Fruit fly (Drosophila melanogaster) S2 (cell line): Measurements from ENCODE around the gene Muc68Ca.

Experiments used
- CG8478 ChIP-seq: fragments of >200 bp; optimal IDR thresholded peaks from 2 replicates; lab custom pipeline; 2018
- CTCF ChIP-seq, 2 experiments: fragments of >200 bp; optimal IDR thresholded peaks; 2 replicates each; lab custom pipeline; 2018

Muc68Ca gene

DNA sequence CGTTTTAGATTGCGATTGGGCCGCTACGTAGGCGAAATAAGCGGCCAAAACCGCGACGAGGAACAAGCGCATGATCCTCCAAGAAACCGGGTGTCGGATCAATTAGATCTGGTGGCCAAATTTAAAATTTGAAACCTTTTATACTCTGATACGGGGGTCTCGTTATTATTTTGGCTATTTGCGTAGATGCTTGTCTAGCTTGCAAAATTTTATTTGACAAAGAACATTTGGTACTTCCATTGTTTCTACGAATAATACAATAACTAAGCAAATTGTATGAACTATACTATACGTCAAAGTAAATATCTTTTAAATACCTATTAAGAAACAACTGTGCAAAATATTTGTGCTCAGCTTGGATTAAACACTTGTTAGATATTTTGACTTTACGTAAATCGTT is at the start of gene Muc68Ca:
TSS of gene Muc68Ca (minus strand) at position 101 of the 400 bp plus-strand sequence.
- TF ChIP-seq CTCF (optimal IDR thresholded peaks at IDR 0.05; lab: Kevin White, UChicago) (no peak), CG8478 (lab: Kevin White, UChicago) (no peak)

DNA sequence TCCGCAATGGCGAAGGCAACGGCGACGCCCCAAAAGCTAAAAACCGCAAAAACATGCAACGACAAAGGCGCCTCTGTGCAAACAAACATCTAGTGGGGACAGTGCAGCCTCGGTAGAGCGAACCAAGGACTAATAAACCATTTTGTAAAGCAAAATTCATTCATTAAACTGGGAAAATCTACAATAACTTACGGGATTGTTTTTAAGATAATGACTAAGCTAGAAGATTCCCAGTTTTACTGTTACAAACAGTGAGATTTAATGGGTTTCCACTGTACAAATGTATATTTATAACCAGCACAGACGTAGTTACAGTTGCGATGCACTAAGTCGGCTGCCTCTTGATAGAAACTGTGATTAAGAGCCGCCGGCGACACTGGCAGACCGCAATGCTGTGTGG is 36.3 kb upstream of the Muc68Ca start:
- TF ChIP-seq CTCF (optimal IDR thresholded peaks at IDR 0.05; lab: Kevin White, UChicago) (no peak), CG8478 (lab: Kevin White, UChicago) (no peak)

DNA sequence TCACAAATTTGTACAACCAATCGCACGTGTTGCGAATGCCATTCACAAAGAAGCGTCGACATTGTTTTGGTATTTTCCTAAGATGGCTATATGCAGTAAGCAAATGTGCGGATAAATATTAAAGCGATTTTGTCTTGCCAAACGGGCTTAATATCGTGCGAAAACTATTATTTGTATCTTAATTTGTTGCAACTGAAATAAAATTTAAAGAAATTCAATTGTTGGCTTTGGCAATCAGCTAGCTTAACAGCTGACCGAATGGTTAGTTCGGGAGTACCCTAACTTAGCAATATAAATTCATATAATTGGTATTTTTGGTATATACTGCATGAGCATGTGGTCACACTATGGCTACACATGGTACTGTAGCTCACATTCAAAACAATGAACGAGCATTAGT is 28.5 kb upstream of the Muc68Ca start, which contains the start of the genes RIOK1 and Polr3H:
TSS of gene RIOK1 (minus strand) at position 65 of the 400 bp plus-strand sequence.
TSS of gene Polr3H (plus strand) at position 347 of the 400 bp plus-strand sequence.
- no peak for TF ChIP-seq CTCF (optimal IDR thresholded peaks at IDR 0.05; lab: Kevin White, UChicago)
- TF ChIP-seq CG8478 (lab: Kevin White, UChicago), result no peak

DNA sequence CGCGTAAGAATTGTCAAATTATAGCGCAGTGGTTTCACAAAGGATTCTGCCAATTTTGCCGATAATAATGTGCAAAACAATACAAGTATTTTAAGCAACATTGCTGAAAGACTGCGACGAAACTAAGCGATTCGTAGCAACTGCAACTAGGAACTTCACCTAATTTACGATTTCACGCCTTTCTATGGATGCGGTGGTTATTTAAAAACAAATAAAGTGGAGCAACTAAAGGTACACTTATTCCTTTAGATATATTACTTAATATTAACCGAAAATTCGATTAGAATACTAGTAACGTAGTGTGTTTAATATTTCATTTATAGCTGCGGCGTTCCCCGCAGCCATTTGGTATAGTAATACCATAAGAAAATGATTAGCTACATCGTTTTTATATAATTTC is 26.0 kb upstream of the Muc68Ca start, which contains the start of gene CG6071:
TSS of gene CG6071 (minus strand) at position 101 of the 400 bp plus-strand sequence.
- TF ChIP-seq CTCF (optimal IDR thresholded peaks at IDR 0.05; lab: Kevin White, UChicago) (no peak), CG8478 (lab: Kevin White, UChicago) (no peak)

DNA sequence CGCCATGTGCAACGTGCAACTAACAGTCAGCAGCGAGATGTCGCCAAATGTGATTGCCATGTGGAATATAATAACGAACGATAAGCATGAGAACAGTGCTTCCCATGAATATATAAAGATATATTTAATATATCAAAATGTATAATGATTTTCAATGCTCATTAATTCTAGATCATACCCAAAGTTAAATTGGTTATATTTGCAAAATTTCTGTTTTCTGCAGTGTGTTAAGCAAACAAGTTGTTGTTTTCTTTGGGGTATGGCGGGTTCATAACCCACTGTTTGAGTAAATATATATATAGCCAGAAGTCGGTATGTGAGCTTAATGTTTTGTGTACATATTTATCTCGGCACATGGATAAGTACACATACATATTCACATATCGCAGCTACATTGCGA is 16.9 kb upstream of the Muc68Ca start:
- TF ChIP-seq CG8478 (lab: Kevin White, UChicago), result no peak
- no peak for TF ChIP-seq CTCF (optimal IDR thresholded peaks at IDR 0.05; lab: Kevin White, UChicago)

DNA sequence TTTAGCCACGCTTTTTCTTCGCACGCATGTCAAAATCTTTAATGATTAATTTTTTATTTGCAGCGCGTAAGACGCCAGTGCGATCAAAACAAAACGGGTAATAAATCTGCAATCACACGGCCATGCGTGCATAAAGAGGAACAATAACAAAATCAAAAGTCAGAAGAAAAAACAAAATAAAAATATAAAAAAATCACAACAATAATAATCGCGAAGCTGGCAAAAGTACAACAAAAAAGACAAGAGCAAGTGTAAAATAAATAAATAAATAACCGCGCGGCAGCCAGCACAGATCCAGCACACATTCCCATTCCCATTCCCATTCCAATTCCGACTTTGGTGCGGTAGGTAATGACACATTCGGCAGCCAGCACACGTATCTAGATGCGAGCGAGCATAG is 14.7 kb upstream of the Muc68Ca start:
- no peak for TF ChIP-seq CTCF (optimal IDR thresholded peaks at IDR 0.05; lab: Kevin White, UChicago)
- TF ChIP-seq CG8478 (lab: Kevin White, UChicago), result no peak

DNA sequence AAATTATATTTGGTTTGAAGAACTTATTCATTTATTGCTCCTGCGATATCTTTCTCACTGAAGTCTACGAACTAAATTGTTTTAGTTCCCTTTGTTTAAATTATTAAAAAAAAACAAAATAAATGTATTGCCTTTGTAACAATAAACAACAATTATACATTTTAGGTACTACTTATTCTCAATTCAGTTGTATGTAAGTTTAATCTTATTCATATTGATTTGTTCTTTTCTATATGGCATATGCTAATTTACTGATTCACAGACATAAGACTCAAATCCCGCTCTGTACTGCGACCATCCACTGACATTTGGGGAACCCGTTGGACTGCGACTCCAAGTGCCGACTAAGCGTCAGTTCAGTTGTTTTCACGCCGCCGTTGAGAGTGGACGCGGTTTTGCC is 11.2 kb upstream of the Muc68Ca start, which contains the start of gene CG32091:
TSS of gene CG32091 (plus strand) at position 301 of the 400 bp plus-strand sequence.
- TF ChIP-seq CG8478 (lab: Kevin White, UChicago), result no peak
- TF ChIP-seq CTCF (optimal IDR thresholded peaks at IDR 0.05; lab: Kevin White, UChicago), result no peak

DNA sequence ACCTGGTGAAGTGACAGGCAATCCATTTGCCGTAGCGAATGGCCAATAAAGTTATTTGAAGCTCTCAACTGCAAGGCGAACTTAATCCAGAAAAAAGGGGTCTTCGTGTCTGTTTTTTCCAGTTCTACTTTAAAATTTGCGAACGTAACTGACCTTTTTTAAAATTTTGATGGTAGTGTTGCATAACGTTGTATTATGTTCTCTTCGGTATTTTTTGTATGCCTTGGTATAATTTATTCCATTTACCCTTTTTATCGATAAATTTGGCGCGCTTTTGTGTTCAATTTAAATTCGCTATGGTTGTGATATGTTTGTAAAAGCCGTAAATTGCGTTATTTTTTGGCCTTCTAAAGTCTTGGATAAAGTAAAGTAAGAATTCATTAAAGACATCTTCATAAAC is 10.8 kb upstream of the Muc68Ca start:
- TF ChIP-seq CTCF (optimal IDR thresholded peaks at IDR 0.05; lab: Kevin White, UChicago) (no peak), CG8478 (lab: Kevin White, UChicago) (no peak)

DNA sequence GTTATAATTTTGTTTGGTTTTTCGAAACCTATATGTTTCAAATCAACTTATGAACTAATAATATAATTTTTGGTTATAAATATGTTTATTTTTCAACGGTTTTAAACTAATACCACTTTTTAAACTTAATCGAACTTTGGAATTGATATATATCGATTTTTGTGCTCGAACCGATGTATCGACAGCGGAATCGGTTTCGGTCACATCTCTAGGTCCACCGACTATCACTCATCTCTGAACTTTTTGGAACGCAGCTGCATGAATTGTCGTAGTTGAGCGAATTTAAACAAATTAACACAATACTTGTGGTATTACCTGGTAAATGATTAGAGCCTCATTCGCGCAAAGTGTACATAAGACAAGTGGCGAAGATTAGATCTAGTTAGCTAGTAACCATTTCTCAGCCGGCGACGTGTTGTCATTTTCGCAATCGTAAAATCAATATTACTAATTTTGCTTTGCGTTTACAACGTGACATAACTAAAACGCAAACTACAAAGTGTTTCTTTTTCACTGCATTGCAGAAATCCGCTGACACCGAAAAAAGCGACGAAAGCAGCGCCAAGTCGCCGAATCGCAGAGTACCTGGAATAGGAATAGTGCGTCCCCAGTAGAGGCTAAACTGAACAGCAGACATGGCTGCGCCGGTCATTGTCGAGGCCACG is 8.1 kb upstream of the Muc68Ca start, which contains the start of gene Apt1:
TSS of gene Apt1 (plus strand) at position 219 of the 665 bp plus-strand sequence.
- TF ChIP-seq CG8478 (lab: Kevin White, UChicago) (no peak), CTCF (optimal IDR thresholded peaks at IDR 0.05; lab: Kevin White, UChicago) (peak in 1 of 2 experiments; percentile 16)

DNA sequence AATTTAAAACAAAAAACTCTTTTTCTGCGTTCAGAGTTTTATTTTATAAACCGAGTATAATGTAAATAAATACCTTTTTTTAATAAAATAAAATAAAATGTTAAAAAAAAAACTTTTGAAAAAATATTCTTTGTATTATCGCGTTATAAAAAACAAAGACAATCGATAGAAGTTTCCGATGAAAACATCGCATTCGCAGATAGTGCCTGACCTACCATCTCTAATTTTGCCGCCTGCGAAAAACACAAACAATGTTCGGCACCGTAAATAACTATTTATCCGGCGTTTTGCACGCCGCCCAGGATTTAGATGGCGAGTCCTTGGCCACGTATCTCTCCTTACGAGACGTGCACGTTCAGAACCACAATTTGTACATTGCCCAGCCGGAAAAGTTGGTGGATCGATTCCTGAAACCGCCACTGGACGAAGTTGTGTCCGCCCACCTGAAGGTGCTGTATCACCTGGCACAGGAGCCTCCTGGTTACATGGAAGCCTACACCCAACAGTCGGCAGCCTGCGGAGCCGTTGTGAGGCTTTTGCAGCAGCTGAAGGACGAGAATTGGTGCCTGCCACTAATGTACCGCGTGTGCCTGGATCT is 6.4 kb upstream of the Muc68Ca start, which contains the start of gene PCID2:
TSS of gene PCID2 (plus strand) at position 213 of the 598 bp plus-strand sequence.
- no peak for TF ChIP-seq CTCF (optimal IDR thresholded peaks at IDR 0.05; lab: Kevin White, UChicago)
- TF ChIP-seq CG8478 (lab: Kevin White, UChicago), result no peak

DNA sequence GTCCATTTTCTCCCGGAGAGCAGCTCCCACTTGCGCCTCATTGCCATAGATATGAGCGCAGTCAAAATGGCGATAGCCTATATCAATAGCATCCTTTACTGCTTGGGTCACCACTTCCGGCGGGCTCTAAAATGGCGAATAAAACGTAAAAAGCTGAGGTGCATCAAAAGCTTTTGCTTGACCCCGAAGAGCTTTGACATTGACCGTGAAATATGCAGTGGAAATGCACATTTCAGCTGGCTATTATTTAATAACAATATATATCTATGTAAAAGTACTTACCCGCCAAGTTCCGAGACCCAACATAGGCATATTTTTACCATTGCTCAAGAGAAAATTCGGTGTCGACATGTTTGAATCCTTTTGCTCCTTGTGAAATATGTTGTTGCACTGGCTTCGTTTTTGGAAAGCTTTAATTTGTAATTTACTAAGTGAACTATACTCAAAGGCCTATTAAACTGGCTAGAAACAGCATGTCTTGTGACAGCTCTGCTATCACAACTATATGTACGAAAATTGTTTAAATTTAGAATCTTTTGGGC is 5.8 kb upstream of the Muc68Ca start, which contains the start of gene CG6083:
TSS of gene CG6083 (minus strand) at position 492 of the 542 bp plus-strand sequence.
- no peak for TF ChIP-seq CTCF (optimal IDR thresholded peaks at IDR 0.05; lab: Kevin White, UChicago)
- no peak for TF ChIP-seq CG8478 (lab: Kevin White, UChicago)

DNA sequence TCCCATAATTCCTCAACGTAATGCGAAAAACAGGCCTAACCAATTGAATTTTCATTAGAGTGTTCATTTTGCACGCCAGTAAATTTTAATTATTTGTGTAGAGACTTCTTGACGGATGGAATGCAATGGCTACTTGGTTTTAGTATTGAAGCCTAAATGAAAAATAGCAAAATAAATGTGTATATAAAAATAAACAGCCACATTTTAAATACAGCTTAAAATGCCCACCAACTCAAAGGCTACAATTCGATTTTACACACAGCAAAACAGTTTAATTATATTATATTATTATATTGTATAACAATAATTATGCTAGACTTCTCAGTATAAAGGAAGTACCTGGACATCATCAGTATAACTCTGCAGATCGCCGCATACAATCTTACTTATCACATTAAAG is 4.4 kb upstream of the Muc68Ca start, which contains the start of gene Akr1B:
TSS of gene Akr1B (minus strand) at position 101 of the 400 bp plus-strand sequence.
- TF ChIP-seq CG8478 (lab: Kevin White, UChicago) (no peak), CTCF (optimal IDR thresholded peaks at IDR 0.05; lab: Kevin White, UChicago) (no peak)

DNA sequence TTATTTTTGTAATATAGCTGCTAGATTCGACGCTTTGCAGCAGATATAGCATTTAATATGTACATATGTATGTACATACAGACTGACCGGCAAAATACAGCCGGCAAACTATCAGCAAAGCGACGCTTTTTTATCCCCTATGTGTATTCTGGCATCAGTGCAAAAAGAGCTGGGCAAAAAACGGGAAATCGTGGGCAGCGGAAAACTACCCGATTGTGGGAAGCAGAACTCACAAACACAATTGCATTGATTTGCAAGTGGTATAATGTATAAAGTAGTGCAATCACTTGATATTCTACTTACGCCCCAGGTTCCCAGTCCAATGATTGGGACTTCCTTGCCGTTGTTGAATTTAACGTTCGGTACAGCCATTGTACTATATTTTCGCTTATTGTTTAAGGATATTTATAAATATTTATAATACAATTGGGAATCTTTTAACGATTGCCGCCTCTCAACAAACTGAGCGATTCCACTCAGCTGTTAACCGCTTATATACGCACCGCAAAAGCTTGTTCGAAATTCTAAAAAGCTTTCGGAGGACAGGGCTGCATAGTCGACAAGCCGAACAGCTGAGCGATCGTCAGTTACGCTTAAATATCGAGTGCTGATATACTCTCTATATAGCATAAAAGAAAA is 3.5 kb upstream of the Muc68Ca start:
- TF ChIP-seq CG8478 (lab: Kevin White, UChicago) (no peak), CTCF (optimal IDR thresholded peaks at IDR 0.05; lab: Kevin White, UChicago) (no peak)

DNA sequence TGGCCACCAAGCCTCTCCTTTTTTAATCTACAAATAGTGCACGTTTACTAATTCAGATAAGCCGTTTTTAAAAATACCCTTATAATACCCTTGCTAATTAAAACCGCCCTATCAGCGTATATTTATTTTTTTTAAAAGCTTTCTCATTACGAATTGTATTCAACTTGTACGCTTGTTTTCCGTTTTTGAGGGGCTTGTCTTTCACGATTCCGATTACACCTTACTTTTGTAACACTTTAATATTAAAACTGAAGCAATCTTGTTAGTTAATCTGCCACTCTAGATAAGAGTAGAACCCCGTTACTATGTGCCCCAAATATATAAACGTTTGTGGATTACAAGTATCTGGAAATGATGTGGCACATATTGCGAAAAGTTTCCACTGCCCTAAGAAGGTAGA is 2.8 kb upstream of the Muc68Ca start:
- TF ChIP-seq CG8478 (lab: Kevin White, UChicago) (no peak), CTCF (optimal IDR thresholded peaks at IDR 0.05; lab: Kevin White, UChicago) (no peak)
